Comparison of ENCODE assay signal across 6 worm cellular contexts in the genomic region with DNA sequence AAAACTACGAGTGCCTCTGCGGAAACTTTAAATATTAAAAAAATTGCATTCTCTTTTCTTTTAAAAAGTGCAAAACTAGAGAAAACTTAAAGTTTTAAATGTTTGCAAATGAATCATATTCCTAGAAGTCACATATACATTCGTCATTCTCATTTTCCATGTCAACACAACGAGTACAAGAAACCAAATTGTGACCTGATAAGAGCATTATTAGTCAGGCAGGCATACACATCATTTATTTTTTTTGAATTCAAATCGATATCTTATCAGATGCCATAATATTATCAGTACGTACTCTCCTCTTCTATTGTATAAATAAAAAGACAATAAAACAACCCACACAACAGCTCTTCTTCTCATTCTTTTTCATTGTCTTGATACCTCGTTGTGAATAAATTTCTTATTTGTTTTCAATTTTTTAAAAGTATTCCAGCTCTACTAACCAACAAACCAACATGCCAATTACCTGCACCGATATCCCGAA.
A peak's percentile ranks its signal among the peaks of the same experiment; 100 is the strongest.
TF ChIP-seq lines count a peak whose summit lies in the region.

Gene W02A2.9 (plus strand): TSS at position 434 of the 484 bp plus-strand sequence.

TF ChIP-seq in whole organism, L1 larva, 84 proteins besides CTCF, POLR2A, EP300 and RAD21:
- TF ChIP-seq nhr-90 (tag; optimal IDR thresholded peaks at IDR 0.05; lab: Kevin White, UChicago; ENCODE audit: poor library complexity) (peak; percentile 6), tlp-1 (tag; optimal IDR thresholded peaks at IDR 0.05; lab: Kevin White, UChicago) (peak; percentile 30), ceh-90 (tag; optimal IDR thresholded peaks at IDR 0.05; lab: Kevin White, UChicago) (no peak), irx-1 (tag; optimal IDR thresholded peaks at IDR 0.05; lab: Kevin White, UChicago) (no peak), mef-2 (tag; optimal IDR thresholded peaks at IDR 0.05; lab: Kevin White, UChicago) (no peak), lin-35 (GFP tag; optimal IDR thresholded peaks at IDR 0.05; lab: Kevin White, UChicago) (peak in 1 of 2 experiments; percentile 22), alr-1 (tag; optimal IDR thresholded peaks at IDR 0.05; lab: Kevin White, UChicago; ENCODE audit: borderline replicate concordance) (no peak), nhr-20 (tag; optimal IDR thresholded peaks at IDR 0.05; lab: Kevin White, UChicago) (peak; percentile 19), nhr-12 (tag; optimal IDR thresholded peaks at IDR 0.05; lab: Kevin White, UChicago) (no peak), efl-1 (optimal IDR thresholded peaks at IDR 0.05; lab: Kevin White, UChicago) (no peak), efl-1 (GFP tag; optimal IDR thresholded peaks at IDR 0.05 in 1 of 2; lab: Kevin White, UChicago) (peak in 1 of 2 experiments; percentile 56), jun-1 (tag; optimal IDR thresholded peaks at IDR 0.05; lab: Kevin White, UChicago) (peak; percentile 57), elt-2 (tag; optimal IDR thresholded peaks at IDR 0.05; lab: Kevin White, UChicago) (peak; percentile 95)
TF ChIP-seq in whole organism, L1 larva: peak in this region for 7.

TF ChIP-seq in whole organism, L2 larva, 48 proteins besides CTCF, POLR2A, EP300 and RAD21:
- peak; percentile 43 for TF ChIP-seq crh-2 (tag; optimal IDR thresholded peaks at IDR 0.05; lab: Kevin White, UChicago)
- peak; percentile 30 for TF ChIP-seq nhr-129 (tag; optimal IDR thresholded peaks at IDR 0.05; lab: Kevin White, UChicago)
- peak; percentile 93 for TF ChIP-seq fos-1 (tag; optimal IDR thresholded peaks at IDR 0.05; lab: Kevin White, UChicago)
- TF ChIP-seq ama-1 (optimal IDR thresholded peaks at IDR 0.05; lab: Kevin White, UChicago) = no peak
- TF ChIP-seq gmeb-1 (tag; optimal IDR thresholded peaks at IDR 0.05; lab: Kevin White, UChicago) = peak; percentile 21
- TF ChIP-seq sma-9 (GFP tag; optimal IDR thresholded peaks at IDR 0.05; lab: Kevin White, UChicago) = peak; percentile 74
- TF ChIP-seq sma-9 (tag; optimal IDR thresholded peaks at IDR 0.05; lab: Kevin White, UChicago) = no peak

TF ChIP-seq in whole organism, L3 larva, 47 proteins besides CTCF, POLR2A, EP300 and RAD21 (continues in another document):
- TF ChIP-seq mdl-1 (tag; optimal IDR thresholded peaks at IDR 0.05; lab: Kevin White, UChicago) = no peak
- no peak for TF ChIP-seq elt-3 (tag; optimal IDR thresholded peaks at IDR 0.05; lab: Kevin White, UChicago)
- no peak for TF ChIP-seq egl-27 (tag; optimal IDR thresholded peaks at IDR 0.05; lab: Kevin White, UChicago)
- peak; percentile 87 for TF ChIP-seq pha-4 (tag; optimal IDR thresholded peaks at IDR 0.05; lab: Kevin White, UChicago)
- no peak for TF ChIP-seq hmg-11 (tag; optimal IDR thresholded peaks at IDR 0.05; lab: Kevin White, UChicago)
- no peak for TF ChIP-seq tbx-2 (tag; optimal IDR thresholded peaks at IDR 0.05; lab: Kevin White, UChicago)
- TF ChIP-seq eor-1 (tag; optimal IDR thresholded peaks at IDR 0.05; lab: Kevin White, UChicago) = no peak
- TF ChIP-seq lin-15B (tag; optimal IDR thresholded peaks at IDR 0.05; lab: Kevin White, UChicago) = no peak
- TF ChIP-seq aly-2 (tag; optimal IDR thresholded peaks at IDR 0.05; lab: Kevin White, UChicago) = no peak
- no peak for TF ChIP-seq fkh-10 (GFP tag; optimal IDR thresholded peaks at IDR 0.05; lab: Kevin White, UChicago)
- no peak for TF ChIP-seq ztf-11 (tag; optimal IDR thresholded peaks at IDR 0.05; lab: Kevin White, UChicago)
- no peak for TF ChIP-seq skn-1 (tag; optimal IDR thresholded peaks at IDR 0.05; lab: Kevin White, UChicago)
- TF ChIP-seq elt-1 (tag; optimal IDR thresholded peaks at IDR 0.05; lab: Kevin White, UChicago) = no peak
- TF ChIP-seq nhr-23 (tag; optimal IDR thresholded peaks at IDR 0.05; lab: Kevin White, UChicago) = no peak
- TF ChIP-seq jun-1 (tag; optimal IDR thresholded peaks at IDR 0.05; lab: Kevin White, UChicago) = peak; percentile 60
- TF ChIP-seq lsy-12 (tag; optimal IDR thresholded peaks at IDR 0.05; lab: Kevin White, UChicago) = no peak
- no peak for TF ChIP-seq nhr-67 (tag; optimal IDR thresholded peaks at IDR 0.05; lab: Kevin White, UChicago)
- TF ChIP-seq sea-2 (GFP tag; optimal IDR thresholded peaks at IDR 0.05; lab: Kevin White, UChicago) = no peak

TF ChIP-seq in whole organism, L4 larva, 104 proteins besides CTCF, POLR2A, EP300 and RAD21 (continues in another document):
- TF ChIP-seq dmd-6 (GFP tag; IDR thresholded peaks at IDR 0.05; lab: Robert Waterston, UW) (peak; percentile 86), daf-8 (GFP tag; IDR thresholded peaks at IDR 0.05; lab: Robert Waterston, UW) (no peak), nhr-28 (tag; optimal IDR thresholded peaks at IDR 0.05; lab: Kevin White, UChicago) (peak; percentile 57), pqm-1 (tag; optimal IDR thresholded peaks at IDR 0.05; lab: Kevin White, UChicago) (peak; percentile 96), nhr-48 (tag; optimal IDR thresholded peaks at IDR 0.05; lab: Kevin White, UChicago) (peak; percentile 41), hif-1 (tag; optimal IDR thresholded peaks at IDR 0.05; lab: Kevin White, UChicago) (peak in 1 of 2 experiments; percentile 57), daf-16 (GFP tag; optimal IDR thresholded peaks at IDR 0.05; lab: Kevin White, UChicago) (no peak), daf-16 (tag; optimal IDR thresholded peaks at IDR 0.05; lab: Kevin White, UChicago) (peak; percentile 95), lsy-2 (tag; optimal IDR thresholded peaks at IDR 0.05; lab: Kevin White, UChicago) (peak; percentile 11 to 49), ztf-7 (tag; optimal IDR thresholded peaks at IDR 0.05; lab: Kevin White, UChicago) (no peak), php-3 (GFP tag; IDR thresholded peaks at IDR 0.05; lab: Robert Waterston, UW) (0 out of 2 replicates have a peak, but pooled peaks have one; percentile 28), mdl-1 (tag; optimal IDR thresholded peaks at IDR 0.05; lab: Kevin White, UChicago) (peak in 1 of 2 experiments; percentile 37), dve-1 (tag; optimal IDR thresholded peaks at IDR 0.05; lab: Kevin White, UChicago; ENCODE audit: insufficient read depth) (peak; percentile 72), lin-1 (GFP tag; IDR thresholded peaks at IDR 0.05; lab: Robert Waterston, UW) (no peak), hlh-11 (tag; optimal IDR thresholded peaks at IDR 0.05; lab: Kevin White, UChicago) (peak; percentile 52), nhr-77 (tag; optimal IDR thresholded peaks at IDR 0.05; lab: Kevin White, UChicago) (peak; percentile 64), nhr-10 (tag; optimal IDR thresholded peaks at IDR 0.05; lab: Kevin White, UChicago) (no peak)

TF ChIP-seq in whole organism, late embryonic, 69 proteins besides CTCF, POLR2A, EP300 and RAD21:
- TF ChIP-seq Y22D7AL.16 (tag; optimal IDR thresholded peaks at IDR 0.05; lab: Kevin White, UChicago) (no peak), syd-9 (tag; optimal IDR thresholded peaks at IDR 0.05; lab: Kevin White, UChicago) (no peak), elt-2 (tag; optimal IDR thresholded peaks at IDR 0.05; lab: Kevin White, UChicago) (peak; percentile 95)

TF ChIP-seq in whole organism, young adult, 124 proteins besides CTCF, POLR2A, EP300 and RAD21:
- TF ChIP-seq ztf-3 (GFP tag; optimal IDR thresholded peaks at IDR 0.05; lab: Kevin White, UChicago) (no peak), hsf-1 (GFP tag; IDR thresholded peaks at IDR 0.05; lab: Robert Waterston, UW) (no peak), egl-18 (GFP tag; IDR thresholded peaks at IDR 0.05; lab: Robert Waterston, UW) (no peak), C17E4.6 (GFP tag; IDR thresholded peaks at IDR 0.05; lab: Robert Waterston, UW) (no peak), aptf-2 (GFP tag; conservative IDR thresholded peaks at IDR 0.05; lab: Robert Waterston, UW) (no peak), snpc-1.3 (tag; optimal IDR thresholded peaks at IDR 0.05; lab: Kevin White, UChicago; ENCODE audit: insufficient read depth) (no peak), Y67H2A.10 (GFP tag; conservative IDR thresholded peaks at IDR 0.05; lab: Robert Waterston, UW) (no peak), nfyb-1 (GFP tag; IDR thresholded peaks at IDR 0.05; lab: Robert Waterston, UW) (peak; percentile 48; the same call in 1 of the 2 replicates), ccch-3 (GFP tag; optimal IDR thresholded peaks at IDR 0.05; lab: Kevin White, UChicago) (no peak), nhr-80 (tag; optimal IDR thresholded peaks at IDR 0.05; lab: Kevin White, UChicago) (peak; percentile 59)
